Fruit fly (Drosophila melanogaster): ENCODE results near the gene ifc.

The ifc gene

dm6 chr2L:5983236-5983635 is 2.9 kb upstream of the ifc start:
- TF ChIP-seq nom (GFP tag; optimal IDR thresholded peaks at IDR 0.05) (peak; percentile 38), sd (tag; optimal IDR thresholded peaks at IDR 0.05) (peak; percentile 8), pros (GFP tag; optimal IDR thresholded peaks at IDR 0.05) (peak; percentile 58), lilli (GFP tag; optimal IDR thresholded peaks at IDR 0.05) (no peak), Trl (optimal IDR thresholded peaks at IDR 0.05) (peak; percentile 20 to 73), Trl (GFP tag; optimal IDR thresholded peaks at IDR 0.05) (no peak), cad (GFP tag; optimal IDR thresholded peaks at IDR 0.05) (peak; percentile 11), Adf1 (GFP tag; IDR thresholded peaks at IDR 0.05) (no peak), CG3163 (GFP tag; optimal IDR thresholded peaks at IDR 0.05) (peak; percentile 50), CG15479 (GFP tag; optimal IDR thresholded peaks at IDR 0.05) (peak; percentile 67)

- TF ChIP-seq aop (GFP tag; IDR thresholded peaks at IDR 0.05) (no peak), CG1832 (GFP tag; optimal IDR thresholded peaks at IDR 0.05) (no peak), Mes4 (GFP tag; optimal IDR thresholded peaks at IDR 0.05) (no peak), gfzf (GFP tag; optimal IDR thresholded peaks at IDR 0.05) (no peak), Kr (GFP tag; optimal IDR thresholded peaks at IDR 0.05) (no peak), ewg (GFP tag; optimal IDR thresholded peaks at IDR 0.05) (no peak), CG4328 (GFP tag; optimal IDR thresholded peaks at IDR 0.05) (no peak), trh (GFP tag; optimal IDR thresholded peaks at IDR 0.05) (no peak), pho (GFP tag; optimal IDR thresholded peaks at IDR 0.05) (no peak), Atf3 (GFP tag; optimal IDR thresholded peaks at IDR 0.05) (no peak), Med (GFP tag) (peak; percentile 51), BEAF-32 (GFP tag; optimal IDR thresholded peaks at IDR 0.05) (no peak), CG15479 (GFP tag; optimal IDR thresholded peaks at IDR 0.05) (peak; percentile 4), Dref (GFP tag; IDR thresholded peaks at IDR 0.05) (no peak), CG3995 (GFP tag; optimal IDR thresholded peaks at IDR 0.05) (peak; percentile 85), NK7.1 (GFP tag; optimal IDR thresholded peaks at IDR 0.05) (no peak), unpg (GFP tag; optimal IDR thresholded peaks at IDR 0.05) (no peak), CG1647 (GFP tag; optimal IDR thresholded peaks at IDR 0.05) (no peak), CG17385 (GFP tag; optimal IDR thresholded peaks at IDR 0.05) (no peak), CG30020 (tag; optimal IDR thresholded peaks at IDR 0.05) (no peak), bowl (GFP tag; IDR thresholded peaks at IDR 0.05) (no peak), Myb (GFP tag; optimal IDR thresholded peaks at IDR 0.05) (no peak), CG8944 (GFP tag; optimal IDR thresholded peaks at IDR 0.05) (no peak), CG18619 (GFP tag; optimal IDR thresholded peaks at IDR 0.05) (no peak), CG4282 (GFP tag; optimal IDR thresholded peaks at IDR 0.05) (peak; percentile 15), gsb (GFP tag; IDR thresholded peaks at IDR 0.05) (no peak), CG18599 (GFP tag; optimal IDR thresholded peaks at IDR 0.05) (no peak), Eip74EF (GFP tag; optimal IDR thresholded peaks at IDR 0.05) (no peak), cg (GFP tag; optimal IDR thresholded peaks at IDR 0.05) (peak; percentile 21), CG17361 (GFP tag; IDR thresholded peaks at IDR 0.05) (no peak), stwl (tag; optimal IDR thresholded peaks at IDR 0.05) (peak; percentile 30), CG10267 (tag; optimal IDR thresholded peaks at IDR 0.05) (peak; percentile 73), ase (GFP tag; IDR thresholded peaks at IDR 0.05) (no peak), ham (GFP tag; IDR thresholded peaks at IDR 0.05) (no peak), CG18764 (GFP tag; optimal IDR thresholded peaks at IDR 0.05) (no peak), CG3163 (GFP tag; optimal IDR thresholded peaks at IDR 0.05) (no peak), CkIIα-i1 (GFP tag; IDR thresholded peaks at IDR 0.05) (no peak), Dll (GFP tag; IDR thresholded peaks at IDR 0.05; ENCODE audit: partially characterized antibody) (no peak), Oaz (GFP tag; IDR thresholded peaks at IDR 0.05) (no peak), CG2120 (GFP tag; optimal IDR thresholded peaks at IDR 0.05) (no peak), CG6813 (GFP tag; optimal IDR thresholded peaks at IDR 0.05) (no peak), Pdp1 (GFP tag; optimal IDR thresholded peaks at IDR 0.05) (peak in 1 of 2 experiments; percentile 47)
Observed at dm6 chr2L:5986940-5987339, 792 bp downstream of the ifc start.

Measured in whole organism, embryonic.